Worm (Caenorhabditis elegans): ENCODE measurements around the gene cnx-1.

cnx-1 gene

DNA sequence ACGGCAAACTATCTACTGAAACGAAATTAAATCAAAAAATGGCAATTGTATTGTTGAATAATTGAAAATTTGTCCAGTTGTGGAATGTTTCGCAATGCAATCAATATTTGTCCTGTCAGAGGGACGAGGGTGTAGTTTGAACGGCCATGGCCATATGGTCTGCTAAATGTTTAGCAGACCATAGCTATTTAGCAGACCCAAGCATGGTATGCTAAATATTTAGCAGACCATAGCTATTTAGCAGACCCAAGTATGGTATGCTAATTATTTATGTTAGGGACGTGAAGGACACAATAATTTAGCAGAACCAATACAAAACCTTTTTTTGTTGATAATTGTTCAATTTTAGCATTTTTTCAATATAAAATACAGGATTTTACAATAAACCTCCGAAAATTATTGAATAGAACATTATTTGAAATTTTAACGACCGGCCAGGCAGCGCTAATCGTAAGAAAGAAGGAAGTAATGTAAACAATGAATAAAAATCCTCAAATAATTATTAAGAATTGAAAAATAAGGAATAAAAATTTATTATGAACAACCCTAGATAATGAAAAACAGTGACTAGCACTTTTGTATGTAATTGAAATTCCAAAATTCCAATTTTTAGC, 11.8 kb downstream of the cnx-1 start, which contains the start of gene riok-3 (continued):
- TF ChIP-seq efl-3 (GFP tag; optimal IDR thresholded peaks at IDR 0.05), result no peak
- no peak for TF ChIP-seq sox-4 (tag; optimal IDR thresholded peaks at IDR 0.05)
- no peak for TF ChIP-seq nhr-47 (tag; optimal IDR thresholded peaks at IDR 0.05)
- TF ChIP-seq elt-2 (tag; optimal IDR thresholded peaks at IDR 0.05), result no peak
- peak; percentile 38 for TF ChIP-seq ama-1 (optimal IDR thresholded peaks at IDR 0.05)
- TF ChIP-seq mep-1 (tag; optimal IDR thresholded peaks at IDR 0.05), result no peak
- TF ChIP-seq ceh-90 (tag; optimal IDR thresholded peaks at IDR 0.05), result no peak
- TF ChIP-seq efl-1 (optimal IDR thresholded peaks at IDR 0.05), result peak in 1 of 2 experiments; percentile 11
- peak in 1 of 2 experiments; percentile 71 for TF ChIP-seq efl-1 (GFP tag; optimal IDR thresholded peaks at IDR 0.05 in 1 of 2)
- TF ChIP-seq nhr-71 (tag; optimal IDR thresholded peaks at IDR 0.05), result peak; percentile 42
- no peak for TF ChIP-seq ceh-82 (tag; optimal IDR thresholded peaks at IDR 0.05)
- no peak for TF ChIP-seq unc-62 (GFP tag; optimal IDR thresholded peaks at IDR 0.05)
- TF ChIP-seq mdl-1 (tag; optimal IDR thresholded peaks at IDR 0.05), result no peak
- TF ChIP-seq mef-2 (tag; optimal IDR thresholded peaks at IDR 0.05), result no peak
- TF ChIP-seq swsn-7 (tag; optimal IDR thresholded peaks at IDR 0.05), result no peak
- no peak for TF ChIP-seq unc-86 (tag; optimal IDR thresholded peaks at IDR 0.05)
- TF ChIP-seq zip-4 (GFP tag; optimal IDR thresholded peaks at IDR 0.05), result peak; percentile 29
- TF ChIP-seq snu-23 (GFP tag; optimal IDR thresholded peaks at IDR 0.05), result peak; percentile 0
- no peak for TF ChIP-seq isw-1 (GFP tag; IDR thresholded peaks at IDR 0.05)

ce11 chrIII:9802045-9802444, 14.9 kb downstream of the cnx-1 start:
- no peak for TF ChIP-seq efl-1 (optimal IDR thresholded peaks at IDR 0.05)
- peak in 1 of 2 experiments; percentile 55 for TF ChIP-seq efl-1 (GFP tag; optimal IDR thresholded peaks at IDR 0.05 in 1 of 2)
- no peak for TF ChIP-seq nhr-85 (tag)
- no peak for TF ChIP-seq tlp-1 (tag; optimal IDR thresholded peaks at IDR 0.05)
- TF ChIP-seq fkh-8 (tag; optimal IDR thresholded peaks at IDR 0.05), result no peak
- TF ChIP-seq mab-9 (GFP tag; IDR thresholded peaks at IDR 0.05), result no peak
- no peak for TF ChIP-seq unc-86 (tag; optimal IDR thresholded peaks at IDR 0.05)
- TF ChIP-seq nhr-47 (tag; optimal IDR thresholded peaks at IDR 0.05), result no peak

DNA sequence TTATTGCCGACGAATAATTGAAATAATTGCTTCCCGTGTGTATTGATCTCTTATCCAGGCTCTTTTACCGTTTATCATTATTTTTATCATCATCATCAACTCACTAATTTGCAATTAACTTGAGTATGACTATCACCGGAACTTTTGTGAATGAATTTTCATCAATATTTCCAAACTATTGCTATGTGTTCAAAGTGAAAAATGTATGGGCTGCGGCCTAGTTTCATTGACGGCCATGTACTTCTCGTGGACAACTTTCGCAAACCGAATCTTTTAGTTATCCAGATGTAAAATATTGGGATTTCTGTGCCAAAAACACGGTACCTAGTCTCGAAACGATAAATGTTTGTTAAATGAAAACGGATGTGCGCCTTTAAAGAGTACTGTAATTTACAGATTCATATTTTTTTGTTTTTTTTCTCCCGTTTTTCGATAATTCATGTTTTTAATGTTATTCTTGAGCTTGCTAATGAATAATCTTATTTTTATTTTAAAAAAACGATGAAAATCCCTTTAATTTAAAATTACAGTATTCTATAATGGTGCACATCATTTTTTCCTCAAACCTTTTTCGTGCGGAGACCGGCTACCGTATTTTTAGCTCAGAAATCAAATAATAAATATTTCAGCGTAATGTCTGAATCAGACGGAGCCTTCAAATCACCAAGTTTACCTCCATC, 18.3 kb downstream of the cnx-1 start, which contains the start of gene ZK632.2:
Gene ZK632.2, plus strand, starts transcription at position 630 of the 680 bp plus-strand sequence.
- TF ChIP-seq unc-98 (GFP tag; IDR thresholded peaks at IDR 0.05) (no peak), nhr-12 (tag; optimal IDR thresholded peaks at IDR 0.05) (no peak), lir-3 (tag; optimal IDR thresholded peaks at IDR 0.05; ENCODE audit: poor library complexity) (peak; percentile 35), snu-23 (GFP tag; optimal IDR thresholded peaks at IDR 0.05) (peak; percentile 30), lin-35 (GFP tag; optimal IDR thresholded peaks at IDR 0.05) (peak in 1 of 2 experiments; percentile 32), tbx-2 (tag; optimal IDR thresholded peaks at IDR 0.05) (no peak), fkh-10 (GFP tag; optimal IDR thresholded peaks at IDR 0.05) (no peak), fkh-8 (tag; optimal IDR thresholded peaks at IDR 0.05) (no peak), elt-3 (tag; optimal IDR thresholded peaks at IDR 0.05) (no peak), aly-2 (tag; optimal IDR thresholded peaks at IDR 0.05) (peak; percentile 32), ztf-4 (tag; optimal IDR thresholded peaks at IDR 0.05) (no peak), vab-15 (tag; optimal IDR thresholded peaks at IDR 0.05) (no peak), unc-30 (tag; optimal IDR thresholded peaks at IDR 0.05) (no peak), pax-3 (tag; optimal IDR thresholded peaks at IDR 0.05) (no peak), lsy-2 (tag; optimal IDR thresholded peaks at IDR 0.05) (peak in 1 of 2 experiments; percentile 27), nhr-20 (tag; optimal IDR thresholded peaks at IDR 0.05) (no peak), blmp-1 (tag; optimal IDR thresholded peaks at IDR 0.05) (no peak), fos-1 (tag; optimal IDR thresholded peaks at IDR 0.05) (no peak), elt-2 (tag; optimal IDR thresholded peaks at IDR 0.05) (no peak), nhr-85 (tag) (peak; percentile 31), swsn-7 (tag; optimal IDR thresholded peaks at IDR 0.05) (no peak), nhr-11 (tag; optimal IDR thresholded peaks at IDR 0.05) (no peak), ceh-63 (GFP tag; optimal IDR thresholded peaks at IDR 0.05) (no peak), efl-3 (GFP tag; optimal IDR thresholded peaks at IDR 0.05) (no peak), ets-5 (GFP tag; IDR thresholded peaks at IDR 0.05) (no peak), snpc-4 (tag; optimal IDR thresholded peaks at IDR 0.05) (no peak), lin-15B (tag; optimal IDR thresholded peaks at IDR 0.05) (no peak), nhr-237 (tag; optimal IDR thresholded peaks at IDR 0.05) (no peak), nhr-71 (tag; optimal IDR thresholded peaks at IDR 0.05) (peak; percentile 20), fkh-4 (tag; optimal IDR thresholded peaks at IDR 0.05; ENCODE audit: borderline replicate concordance) (peak; percentile 21), mdl-1 (tag; optimal IDR thresholded peaks at IDR 0.05) (peak in 1 of 2 experiments; percentile 12), nhr-47 (tag; optimal IDR thresholded peaks at IDR 0.05) (no peak), tlp-1 (tag; optimal IDR thresholded peaks at IDR 0.05) (no peak), ztf-11 (tag; optimal IDR thresholded peaks at IDR 0.05) (no peak)

Measured in whole organism, L1 larva.